Worm (Caenorhabditis elegans): ENCODE data around the gene F42D1.4.

F42D1.4 gene

ce11 chrX:14849054-14849453 lies 42.0 kb downstream of the F42D1.4 start, which contains the start of gene acd-3:
TSS of gene acd-3 (plus strand) at chrX:14849275.
- TF ChIP-seq npax-4 (tag; optimal IDR thresholded peaks at IDR 0.05) (no peak), ceh-48 (tag; optimal IDR thresholded peaks at IDR 0.05) (no peak), unc-3 (GFP tag; conservative IDR thresholded peaks at IDR 0.05) (no peak), unc-3 (tag; optimal IDR thresholded peaks at IDR 0.05) (no peak), pha-4 (tag; optimal IDR thresholded peaks at IDR 0.05) (no peak), nhr-11 (tag; optimal IDR thresholded peaks at IDR 0.05) (no peak), sox-4 (tag; optimal IDR thresholded peaks at IDR 0.05) (no peak), pat-9 (tag; optimal IDR thresholded peaks at IDR 0.05) (no peak), ceh-31 (tag; optimal IDR thresholded peaks at IDR 0.05) (no peak), che-1 (tag; optimal IDR thresholded peaks at IDR 0.05) (no peak), lin-11 (tag; optimal IDR thresholded peaks at IDR 0.05) (no peak), ceh-9 (tag; optimal IDR thresholded peaks at IDR 0.05) (no peak), unc-55 (GFP tag; optimal IDR thresholded peaks at IDR 0.05) (no peak)

- TF ChIP-seq ceh-45 (GFP tag; IDR thresholded peaks at IDR 0.05) (no peak), ceh-6 (GFP tag; optimal IDR thresholded peaks at IDR 0.05) (no peak), ceh-30 (tag; optimal IDR thresholded peaks at IDR 0.05) (no peak), C38D4.7 (GFP tag; optimal IDR thresholded peaks at IDR 0.05) (no peak), dve-1 (tag; optimal IDR thresholded peaks at IDR 0.05) (no peak), F13H6.1 (tag; optimal IDR thresholded peaks at IDR 0.05) (no peak), fkh-6 (tag; optimal IDR thresholded peaks at IDR 0.05) (no peak), Y22D7AL.16 (tag; optimal IDR thresholded peaks at IDR 0.05) (no peak), pax-1 (tag; optimal IDR thresholded peaks at IDR 0.05) (no peak), elt-4 (tag; optimal IDR thresholded peaks at IDR 0.05) (no peak), unc-55 (GFP tag; optimal IDR thresholded peaks at IDR 0.05) (no peak), hlh-15 (tag; optimal IDR thresholded peaks at IDR 0.05) (no peak), ceh-31 (tag; optimal IDR thresholded peaks at IDR 0.05) (no peak)
Observed at ce11 chrX:14851904-14852303, 44.9 kb downstream of the F42D1.4 start.

ce11 chrX:14853712-14854217 lies 46.7 kb downstream of the F42D1.4 start, which contains the start of the genes C27C12.1 and C27C12.4:
TSS of gene C27C12.1 (minus strand) at chrX:14853762.
TSS of gene C27C12.4 (plus strand) at chrX:14854086.
- peak; percentile 76 for TF ChIP-seq sdc-2 (tag; optimal IDR thresholded peaks at IDR 0.05)
- peak; percentile 50 for TF ChIP-seq ceh-18 (tag; optimal IDR thresholded peaks at IDR 0.05)
- TF ChIP-seq zip-5 (tag; optimal IDR thresholded peaks at IDR 0.05) = peak; percentile 39
- no peak for TF ChIP-seq ceh-6 (GFP tag; optimal IDR thresholded peaks at IDR 0.05)
- TF ChIP-seq elt-4 (tag; optimal IDR thresholded peaks at IDR 0.05) = no peak
- TF ChIP-seq unc-42 (tag; optimal IDR thresholded peaks at IDR 0.05) = peak; percentile 90
- no peak for TF ChIP-seq ceh-24 (tag; optimal IDR thresholded peaks at IDR 0.05)
- no peak for TF ChIP-seq nhr-232 (tag; optimal IDR thresholded peaks at IDR 0.05)
- no peak for TF ChIP-seq ceh-45 (GFP tag; IDR thresholded peaks at IDR 0.05)
- TF ChIP-seq ama-1 (optimal IDR thresholded peaks at IDR 0.05) = no peak
- no peak for TF ChIP-seq lin-11 (tag; optimal IDR thresholded peaks at IDR 0.05)
- TF ChIP-seq ceh-34 (tag; optimal IDR thresholded peaks at IDR 0.05) = peak; percentile 44
- no peak for TF ChIP-seq dmd-4 (tag; optimal IDR thresholded peaks at IDR 0.05; ENCODE audit: borderline replicate concordance)
- peak; percentile 39 for TF ChIP-seq ahr-1 (tag; optimal IDR thresholded peaks at IDR 0.05)
- no peak for TF ChIP-seq K02D7.2 (tag; optimal IDR thresholded peaks at IDR 0.05)
- no peak for TF ChIP-seq fkh-10 (GFP tag; optimal IDR thresholded peaks at IDR 0.05)
- TF ChIP-seq C08G9.2 (tag; optimal IDR thresholded peaks at IDR 0.05) = peak; percentile 75
- peak; percentile 53 for TF ChIP-seq elt-2 (tag; optimal IDR thresholded peaks at IDR 0.05)
- TF ChIP-seq ref-2 (tag; optimal IDR thresholded peaks at IDR 0.05) = peak; percentile 82
- TF ChIP-seq nfya-1 (tag; optimal IDR thresholded peaks at IDR 0.05) = peak; percentile 66
- TF ChIP-seq F13H6.1 (tag; optimal IDR thresholded peaks at IDR 0.05) = peak; percentile 55
- TF ChIP-seq ceh-2 (tag; optimal IDR thresholded peaks at IDR 0.05) = peak; percentile 85
- TF ChIP-seq ceh-9 (tag; optimal IDR thresholded peaks at IDR 0.05) = no peak
- peak; percentile 64 for TF ChIP-seq pros-1 (tag; optimal IDR thresholded peaks at IDR 0.05)
- no peak for TF ChIP-seq pqm-1 (tag; optimal IDR thresholded peaks at IDR 0.05)
- no peak for TF ChIP-seq nhr-11 (tag; optimal IDR thresholded peaks at IDR 0.05)
- TF ChIP-seq hlh-13 (GFP tag; optimal IDR thresholded peaks at IDR 0.05) = no peak
- TF ChIP-seq unc-3 (GFP tag; conservative IDR thresholded peaks at IDR 0.05) = no peak
- TF ChIP-seq unc-3 (tag; optimal IDR thresholded peaks at IDR 0.05) = no peak
- TF ChIP-seq pag-3 (tag; optimal IDR thresholded peaks at IDR 0.05; ENCODE audit: borderline replicate concordance) = no peak
- TF ChIP-seq ceh-19 (GFP tag; optimal IDR thresholded peaks at IDR 0.05) = no peak
- no peak for TF ChIP-seq ztf-16 (tag; optimal IDR thresholded peaks at IDR 0.05)
- TF ChIP-seq T23F11.4 (GFP tag; optimal IDR thresholded peaks at IDR 0.05) = no peak
- no peak for TF ChIP-seq pat-9 (tag; optimal IDR thresholded peaks at IDR 0.05)
- no peak for TF ChIP-seq sox-2 (GFP tag; IDR thresholded peaks at IDR 0.05)
- TF ChIP-seq Y22D7AL.16 (tag; optimal IDR thresholded peaks at IDR 0.05) = no peak
